Worm (Caenorhabditis elegans): ENCODE data around the gene C35B1.2.

The C35B1.2 gene

ce11 chrIV:4042274-4042673 lies 43.7 kb upstream of the C35B1.2 start, which contains the start of gene cdc-73 (continued):
- TF ChIP-seq efl-1 (GFP tag; optimal IDR thresholded peaks at IDR 0.05) (peak; percentile 71), lin-35 (GFP tag; optimal IDR thresholded peaks at IDR 0.05) (peak in 1 of 3 experiments; percentile 60)

- TF ChIP-seq ama-1 (optimal IDR thresholded peaks at IDR 0.05), result no peak
- TF ChIP-seq ama-1 (GFP tag; optimal IDR thresholded peaks at IDR 0.05), result peak in 1 of 2 experiments; percentile 86
- no peak for TF ChIP-seq cebp-2 (GFP tag; IDR thresholded peaks at IDR 0.05)
- TF ChIP-seq F57C9.4 (tag; optimal IDR thresholded peaks at IDR 0.05), result no peak
- TF ChIP-seq dox-1 (GFP tag; IDR thresholded peaks at IDR 0.05), result no peak
- no peak for TF ChIP-seq F57A8.1 (GFP tag; optimal IDR thresholded peaks at IDR 0.05)
- no peak for TF ChIP-seq K12H6.12 (tag; optimal IDR thresholded peaks at IDR 0.05)
- no peak for TF ChIP-seq egl-44 (GFP tag; IDR thresholded peaks at IDR 0.05)
- TF ChIP-seq ztf-18 (tag; optimal IDR thresholded peaks at IDR 0.05), result peak; percentile 74
- peak; percentile 43 for TF ChIP-seq F49E8.2 (tag; optimal IDR thresholded peaks at IDR 0.05; ENCODE audit: insufficient read depth)
- TF ChIP-seq tbp1 (GFP tag; optimal IDR thresholded peaks at IDR 0.05), result peak; percentile 33
- peak; percentile 80; the same call in 1 of the 2 replicates for TF ChIP-seq ztf-25 (GFP tag; IDR thresholded peaks at IDR 0.05)
- TF ChIP-seq Y53G8AR.9 (GFP tag; conservative IDR thresholded peaks at IDR 0.05), result peak; percentile 59; the same call in 1 of the 2 replicates
- no peak for TF ChIP-seq rcor-1 (GFP tag; IDR thresholded peaks at IDR 0.05)
- TF ChIP-seq nfya-2 (GFP tag; IDR thresholded peaks at IDR 0.05), result no peak
- TF ChIP-seq ccch-3 (GFP tag; optimal IDR thresholded peaks at IDR 0.05), result no peak
- no peak for TF ChIP-seq K11D2.4 (GFP tag; IDR thresholded peaks at IDR 0.05)
- peak; percentile 6 for TF ChIP-seq mxl-1 (tag; optimal IDR thresholded peaks at IDR 0.05)
- peak; percentile 58; the same call in 1 of the 2 replicates for TF ChIP-seq Y95B8A.8 (GFP tag; IDR thresholded peaks at IDR 0.05)
- TF ChIP-seq hmg-20 (GFP tag; IDR thresholded peaks at IDR 0.05), result 0 out of 2 replicates have a peak, but pooled peaks have one; percentile 4
- TF ChIP-seq nfyb-1 (GFP tag; IDR thresholded peaks at IDR 0.05), result peak; percentile 46; the same call in 1 of the 2 replicates
- no peak for TF ChIP-seq lir-1 (GFP tag; conservative IDR thresholded peaks at IDR 0.05)
- TF ChIP-seq atf-7 (tag; optimal IDR thresholded peaks at IDR 0.05), result no peak
- TF ChIP-seq let-607 (tag; optimal IDR thresholded peaks at IDR 0.05), result no peak
- TF ChIP-seq nhr-179 (tag; optimal IDR thresholded peaks at IDR 0.05), result no peak
- no peak for TF ChIP-seq madf-8 (GFP tag; conservative IDR thresholded peaks at IDR 0.05)
- TF ChIP-seq T26A5.8 (tag; optimal IDR thresholded peaks at IDR 0.05), result no peak
- no peak for TF ChIP-seq somi-1 (GFP tag; optimal IDR thresholded peaks at IDR 0.05)
- 0 out of 2 replicates have a peak, but pooled peaks have one; percentile 41 for TF ChIP-seq ceh-100 (GFP tag; IDR thresholded peaks at IDR 0.05)
- no peak for TF ChIP-seq F37B4.10 (GFP tag; IDR thresholded peaks at IDR 0.05)
- no peak for TF ChIP-seq ceh-58 (GFP tag; IDR thresholded peaks at IDR 0.05)
- TF ChIP-seq pbrm-1 (GFP tag; IDR thresholded peaks at IDR 0.05), result peak; percentile 56
- no peak for TF ChIP-seq mes-4 (tag; optimal IDR thresholded peaks at IDR 0.05)
- TF ChIP-seq rpc-1 (optimal IDR thresholded peaks at IDR 0.05), result no peak
- no peak for TF ChIP-seq rpc-1 (tag; optimal IDR thresholded peaks at IDR 0.05)
- TF ChIP-seq lin-40 (tag; optimal IDR thresholded peaks at IDR 0.05), result no peak
- peak; percentile 57 for TF ChIP-seq him-1 (tag; optimal IDR thresholded peaks at IDR 0.05)
- no peak for TF ChIP-seq F10E7.11 (tag; optimal IDR thresholded peaks at IDR 0.05)
- no peak for TF ChIP-seq C06A6.2 (GFP tag; conservative IDR thresholded peaks at IDR 0.05)
- TF ChIP-seq Y56A3A.18 (GFP tag; IDR thresholded peaks at IDR 0.05), result no peak
- peak; percentile 30 for TF ChIP-seq nhr-90 (tag; optimal IDR thresholded peaks at IDR 0.05)
- peak; percentile 27 for TF ChIP-seq efl-1 (GFP tag; optimal IDR thresholded peaks at IDR 0.05)
- TF ChIP-seq hsf-1 (GFP tag; IDR thresholded peaks at IDR 0.05), result peak; percentile 74
- TF ChIP-seq dpff-1 (tag; optimal IDR thresholded peaks at IDR 0.05), result no peak
- TF ChIP-seq lin-26 (GFP tag; IDR thresholded peaks at IDR 0.05), result peak; percentile 80
- no peak for TF ChIP-seq hlh-12 (tag; optimal IDR thresholded peaks at IDR 0.05)
- no peak for TF ChIP-seq snpc-1.3 (tag; optimal IDR thresholded peaks at IDR 0.05; ENCODE audit: insufficient read depth)
Observed at ce11 chrIV:4047628-4048027, 38.4 kb upstream of the C35B1.2 start.

All from whole organism, young adult.